Fruit fly (Drosophila melanogaster) whole organism, embryonic: ENCODE results near the gene Iris.

Source experiments
- Atf-2 ChIP-seq: fragments of 200-800 bp; sonication (Bioruptor generic); optimal IDR thresholded peaks from 2 replicates; lab custom pipeline; 2016; ENCODE audit warnings: missing biosample characterization, missing genetic modification characterization
- B-H1 ChIP-seq: fragments of 200-800 bp; sonication (Bioruptor generic); IDR thresholded peaks from 3 replicates; pipeline ENCODE4 v1.3.6; 2022; ENCODE audit warnings: missing biosample characterization, missing genetic modification characterization
- Bgb ChIP-seq: fragments of 200-800 bp; sonication (Bioruptor generic); IDR thresholded peaks from 2 replicates; pipeline ENCODE4 v1.3.6; 2022; ENCODE audit warnings: missing biosample characterization, missing genetic modification characterization; ENCODE audit not compliant: partially characterized antibody
- BtbVII ChIP-seq: fragments of 200-800 bp; sonication (Bioruptor generic); optimal IDR thresholded peaks from 3 replicates; lab custom pipeline; 2017; ENCODE audit warnings: missing biosample characterization, mild to moderate bottlenecking, missing genetic modification characterization
- CG10209 ChIP-seq: fragments of 200-800 bp; sonication (Bioruptor generic); optimal IDR thresholded peaks from 3 replicates; lab custom pipeline; 2017; ENCODE audit warnings: missing biosample characterization, mild to moderate bottlenecking, missing genetic modification characterization, missing genetic modification reagents
- CG10267 ChIP-seq: fragments of 200-800 bp; sonication (Bioruptor generic); optimal IDR thresholded peaks from 2 replicates; lab custom pipeline; 2018; ENCODE audit warnings: missing biosample characterization, mild to moderate bottlenecking, missing genetic modification characterization, moderate library complexity
- CG10321 ChIP-seq: fragments of 200-800 bp; sonication (Bioruptor generic); IDR thresholded peaks from 2 replicates; pipeline ENCODE4 v1.3.6; 2022; ENCODE audit warnings: missing biosample characterization, missing genetic modification characterization
- CG12104 ChIP-seq: fragments of 200-800 bp; sonication (Bioruptor generic); optimal IDR thresholded peaks from 3 replicates; lab custom pipeline; 2016; ENCODE audit warnings: missing biosample characterization, missing genetic modification characterization
- CG12744 ChIP-seq: fragments of 200-800 bp; sonication (Bioruptor generic); optimal IDR thresholded peaks from 2 replicates; lab custom pipeline; 2016; ENCODE audit warnings: missing biosample characterization, missing genetic modification characterization
- CG12942 ChIP-seq: fragments of 200-800 bp; sonication (Bioruptor generic); optimal IDR thresholded peaks from 3 replicates; lab custom pipeline; 2016; ENCODE audit warnings: missing biosample characterization, missing genetic modification characterization
- CG13287 ChIP-seq: fragments of 200-800 bp; sonication (Bioruptor generic); IDR thresholded peaks from 2 replicates; pipeline ENCODE4 v1.3.6; 2022; ENCODE audit warnings: missing biosample characterization, missing genetic modification characterization; ENCODE audit not compliant: partially characterized antibody
- CG14965 ChIP-seq: fragments of 200-800 bp; sonication (Bioruptor generic); optimal IDR thresholded peaks from 2 replicates; lab custom pipeline; 2016; ENCODE audit warnings: missing biosample characterization, missing genetic modification characterization, borderline replicate concordance
- CG17186 ChIP-seq: fragments of 200-800 bp; sonication (Bioruptor generic); optimal IDR thresholded peaks from 3 replicates; lab custom pipeline; 2017; ENCODE audit warnings: missing biosample characterization, missing genetic modification reagents, missing genetic modification characterization
- CG1792 ChIP-seq: fragments of 200-800 bp; sonication (Bioruptor generic); optimal IDR thresholded peaks from 2 replicates; lab custom pipeline; 2016; ENCODE audit warnings: missing biosample characterization, missing genetic modification characterization
- CG2120 ChIP-seq: fragments of 200-800 bp; sonication (Bioruptor generic); optimal IDR thresholded peaks from 3 replicates; lab custom pipeline; 2016; ENCODE audit warnings: missing biosample characterization, missing genetic modification characterization
- CG2199 ChIP-seq: fragments of 200-800 bp; sonication (Bioruptor generic); IDR thresholded peaks from 3 replicates; pipeline ENCODE4 v1.3.6; 2022; ENCODE audit warnings: missing biosample characterization, missing genetic modification characterization
- CG30403 ChIP-seq: fragments of 200-800 bp; sonication (Bioruptor generic); optimal IDR thresholded peaks from 3 replicates; lab custom pipeline; 2016; ENCODE audit warnings: missing biosample characterization, missing genetic modification characterization
- CG31388 ChIP-seq: fragments of 200-800 bp; sonication (Bioruptor generic); optimal IDR thresholded peaks from 2 replicates; lab custom pipeline; 2016; ENCODE audit warnings: missing biosample characterization, missing genetic modification characterization
- CG34224 ChIP-seq: fragments of 200-800 bp; sonication (Bioruptor generic); IDR thresholded peaks from 3 replicates; pipeline ENCODE4 v1.3.6; 2022; ENCODE audit warnings: missing biosample characterization, missing genetic modification characterization; ENCODE audit not compliant: partially characterized antibody
- CG4328 ChIP-seq: fragments of 200-800 bp; sonication (Bioruptor generic); optimal IDR thresholded peaks from 3 replicates; lab custom pipeline; 2017; ENCODE audit warnings: missing biosample characterization, missing genetic modification reagents, missing genetic modification characterization
- CG4424 ChIP-seq: fragments of 200-800 bp; sonication (Bioruptor generic); optimal IDR thresholded peaks from 3 replicates; lab custom pipeline; 2016; ENCODE audit warnings: missing biosample characterization, missing genetic modification characterization
- CG8290 ChIP-seq, 3 experiments: fragments of 200-800 bp; sonication (Bioruptor generic); optimal IDR thresholded peaks; 2 replicates each; lab custom pipeline; 2016 to 2019; ENCODE audit warnings: missing biosample characterization in 3 of 3, missing genetic modification characterization in 3 of 3, mild to moderate bottlenecking in 2 of 3, moderate library complexity in 1 of 3
- CG8388 ChIP-seq: fragments of 200-800 bp; sonication (Bioruptor generic); optimal IDR thresholded peaks from 2 replicates; lab custom pipeline; 2019; ENCODE audit warnings: missing biosample characterization, mild to moderate bottlenecking, missing genetic modification characterization, moderate library complexity
- CG8765 ChIP-seq: fragments of 200-800 bp; sonication (Bioruptor generic); IDR thresholded peaks from 2 replicates; pipeline ENCODE4 v1.3.6; 2022; ENCODE audit warnings: missing biosample characterization, missing genetic modification characterization
- Dek ChIP-seq: fragments of 200-800 bp; sonication (Bioruptor generic); optimal IDR thresholded peaks from 3 replicates; lab custom pipeline; 2019; ENCODE audit warnings: missing biosample characterization, mild to moderate bottlenecking, missing genetic modification characterization, moderate library complexity
- Dip3 ChIP-seq: fragments of 200-800 bp; sonication (Bioruptor generic); optimal IDR thresholded peaks from 3 replicates; lab custom pipeline; 2016; ENCODE audit warnings: missing biosample characterization, missing genetic modification characterization
- H2.0 ChIP-seq: fragments of 200-800 bp; sonication (Bioruptor generic); IDR thresholded peaks from 2 replicates; pipeline ENCODE4 v1.3.6; 2022; ENCODE audit warnings: missing biosample characterization, missing genetic modification characterization
- HLH4C ChIP-seq: fragments of 200-800 bp; sonication (Bioruptor generic); IDR thresholded peaks from 3 replicates; pipeline ENCODE4 v1.3.6; 2022; ENCODE audit warnings: missing biosample characterization, missing genetic modification characterization; ENCODE audit not compliant: partially characterized antibody
- HmgD ChIP-seq: fragments of 200-800 bp; sonication (Bioruptor generic); optimal IDR thresholded peaks from 3 replicates; lab custom pipeline; 2016; ENCODE audit warnings: missing biosample characterization, missing genetic modification characterization
- NK7.1 ChIP-seq: fragments of 200-800 bp; sonication (Bioruptor generic); optimal IDR thresholded peaks from 3 replicates; lab custom pipeline; 2016; ENCODE audit warnings: missing biosample characterization, missing genetic modification characterization
- Ptx1 ChIP-seq: fragments of 200-800 bp; sonication (Bioruptor generic); IDR thresholded peaks from 2 replicates; pipeline ENCODE4 v1.3.6; 2022; ENCODE audit warnings: missing biosample characterization, missing genetic modification characterization
- Spps ChIP-seq: fragments of 200-800 bp; sonication (Bioruptor generic); optimal IDR thresholded peaks from 2 replicates; lab custom pipeline; 2018; ENCODE audit warnings: missing biosample characterization, mild to moderate bottlenecking, missing genetic modification characterization
- ap ChIP-seq: fragments of 200-800 bp; sonication (Bioruptor generic); IDR thresholded peaks from 2 replicates; pipeline ENCODE4 v1.3.6; 2022; ENCODE audit warnings: missing biosample characterization, missing genetic modification characterization
- bbx ChIP-seq: fragments of 200-800 bp; sonication (Bioruptor generic); IDR thresholded peaks from 2 replicates; pipeline ENCODE4 v1.3.6; 2022; ENCODE audit warnings: missing biosample characterization, missing genetic modification characterization; ENCODE audit not compliant: partially characterized antibody
- bsh ChIP-seq, 2 experiments: fragments of 200-800 bp; sonication (Bioruptor generic); optimal IDR thresholded peaks; 2 replicates each; lab custom pipeline; 2017 to 2018; ENCODE audit warnings: mild to moderate bottlenecking in 2 of 2, missing biosample characterization in 2 of 2, missing genetic modification characterization in 2 of 2, moderate library complexity in 1 of 2
- chn ChIP-seq: fragments of 200-800 bp; sonication (Bioruptor generic); optimal IDR thresholded peaks from 2 replicates; lab custom pipeline; 2016; ENCODE audit warnings: missing biosample characterization, missing genetic modification characterization
- dan ChIP-seq: fragments of 200-800 bp; sonication (Bioruptor generic); IDR thresholded peaks from 2 replicates; pipeline ENCODE4 v1.3.6; 2022; ENCODE audit warnings: missing biosample characterization, missing genetic modification characterization
- danr ChIP-seq: fragments of 200-800 bp; sonication (Bioruptor generic); IDR thresholded peaks from 2 replicates; pipeline ENCODE4 v1.3.6; 2022; ENCODE audit warnings: missing biosample characterization, missing genetic modification characterization
- fu2 ChIP-seq: fragments of 200-800 bp; sonication (Bioruptor generic); optimal IDR thresholded peaks from 2 replicates; lab custom pipeline; 2016; ENCODE audit warnings: missing biosample characterization, missing genetic modification characterization
- gcm ChIP-seq: fragments of 200-800 bp; sonication (Bioruptor generic); optimal IDR thresholded peaks from 2 replicates; lab custom pipeline; 2019; ENCODE audit warnings: missing biosample characterization, mild to moderate bottlenecking, missing genetic modification characterization, moderate library complexity
- grn ChIP-seq: fragments of 200-800 bp; sonication (Bioruptor generic); optimal IDR thresholded peaks from 3 replicates; lab custom pipeline; 2017; ENCODE audit warnings: missing biosample characterization, missing genetic modification characterization
- jumu ChIP-seq: fragments of 200-800 bp; sonication (Bioruptor generic); optimal IDR thresholded peaks from 3 replicates; lab custom pipeline; 2016; ENCODE audit warnings: missing biosample characterization, missing genetic modification characterization
- odd ChIP-seq: fragments of 200-800 bp; sonication (Bioruptor generic); optimal IDR thresholded peaks from 2 replicates; lab custom pipeline; 2017; ENCODE audit warnings: missing biosample characterization, mild to moderate bottlenecking, missing genetic modification characterization
- pho ChIP-seq: fragments of 200-800 bp; sonication (Bioruptor generic); optimal IDR thresholded peaks from 2 replicates; lab custom pipeline; 2016; ENCODE audit warnings: missing biosample characterization, missing genetic modification characterization
- phol ChIP-seq: fragments of 200-800 bp; sonication (Bioruptor generic); optimal IDR thresholded peaks from 3 replicates; lab custom pipeline; 2018; ENCODE audit warnings: missing biosample characterization, mild to moderate bottlenecking, missing genetic modification characterization, moderate library complexity
- psq ChIP-seq: fragments of 200-800 bp; sonication (Bioruptor generic); optimal IDR thresholded peaks from 2 replicates; lab custom pipeline; 2017; ENCODE audit warnings: missing biosample characterization, missing genetic modification characterization
- trem ChIP-seq: fragments of 200-800 bp; optimal IDR thresholded peaks from 3 replicates; lab custom pipeline; 2019; ENCODE audit warnings: missing biosample characterization, mild to moderate bottlenecking, missing genetic modification characterization, moderate library complexity

The Iris gene

dm6 chr2L:1128932-1129887 is 4.7 kb downstream of the Iris start, which contains the start of the genes Pino and TBC1D23 (continued):
- TF ChIP-seq odd (GFP tag; lab: Kevin White, UChicago) (peak; percentile 24), Spps (tag; lab: Kevin White, UChicago) (no peak), chn (GFP tag; lab: Kevin White, UChicago) (peak; percentile 50), CG4328 (GFP tag; lab: Kevin White, UChicago) (peak; percentile 37), HLH4C (GFP tag; lab: Robert Waterston, UW) (peak; percentile 41; the same call in 1 of the 3 replicates), CG10267 (tag; lab: Kevin White, UChicago) (peak; percentile 67), grn (GFP tag; lab: Kevin White, UChicago) (no peak), CG8290 (GFP tag; optimal IDR thresholded peaks at IDR 0.05; lab: Kevin White, UChicago) (no peak), CG8290 (tag; optimal IDR thresholded peaks at IDR 0.05; lab: Kevin White, UChicago) (peak in 1 of 2 experiments; percentile 58), pho (GFP tag; lab: Kevin White, UChicago) (peak; percentile 63), danr (peak; percentile 38; the same call in 1 of the 2 replicates), Atf-2 (no peak), fu2 (GFP tag; lab: Kevin White, UChicago) (peak; percentile 9), CG13287 (GFP tag; lab: Robert Waterston, UW) (peak; percentile 76), CG34224 (GFP tag; lab: Robert Waterston, UW) (peak; percentile 52; the same call in 1 of the 3 replicates), HmgD (no peak), CG1792 (GFP tag; lab: Kevin White, UChicago) (no peak), CG10321 (GFP tag; lab: Robert Waterston, UW) (no peak), B-H1 (GFP tag; lab: Robert Waterston, UW) (peak; percentile 42; the same call in 2 of the 3 replicates), Dek (tag; lab: Kevin White, UChicago) (peak; percentile 69), CG12744 (GFP tag; lab: Kevin White, UChicago) (no peak), CG2199 (GFP tag; lab: Robert Waterston, UW) (no peak), BtbVII (no peak), CG2120 (GFP tag; lab: Kevin White, UChicago) (peak; percentile 80), bsh (GFP tag; optimal IDR thresholded peaks at IDR 0.05; lab: Kevin White, UChicago) (peak in 1 of 2 experiments; percentile 65), CG17186 (GFP tag; lab: Kevin White, UChicago) (peak; percentile 69), trem (tag; lab: Kevin White, UChicago) (peak; percentile 71), NK7.1 (GFP tag; lab: Kevin White, UChicago) (no peak), jumu (GFP tag; lab: Kevin White, UChicago) (peak; percentile 6), CG4424 (GFP tag; lab: Kevin White, UChicago) (peak; percentile 64), CG30403 (GFP tag; lab: Kevin White, UChicago) (peak; percentile 86), H2.0 (GFP tag; lab: Robert Waterston, UW) (peak; percentile 68), ap (GFP tag; lab: Robert Waterston, UW) (no peak), Dip3 (GFP tag; lab: Kevin White, UChicago) (peak; percentile 41), Ptx1 (GFP tag; lab: Robert Waterston, UW) (peak; percentile 84), phol (tag; lab: Kevin White, UChicago) (peak; percentile 80), Bgb (GFP tag; lab: Robert Waterston, UW) (peak; percentile 46), gcm (GFP tag; lab: Kevin White, UChicago) (peak; percentile 37), psq (GFP tag; lab: Kevin White, UChicago) (peak; percentile 45), CG8388 (peak; percentile 61), bbx (GFP tag; lab: Robert Waterston, UW) (peak; percentile 31; the same call in 1 of the 2 replicates), CG12942 (peak; percentile 72), CG8765 (no peak; the same call in 1 of the 2 replicates), CG14965 (GFP tag; lab: Kevin White, UChicago) (no peak), CG31388 (peak; percentile 25), dan (GFP tag; lab: Robert Waterston, UW) (no peak), CG10209 (GFP tag; lab: Kevin White, UChicago) (peak; percentile 48), CG12104 (peak; percentile 50)
